Fruit fly (Drosophila melanogaster): Measurements from ENCODE around the gene CG10588.
A peak's percentile ranks its signal among the peaks of the same experiment; 100 is the strongest.

Gene CG10588

dm6 chr3L:20923030-20923591, 33.6 kb upstream of the CG10588 start (continued):
- TF ChIP-seq CG12942 (GFP tag; optimal IDR thresholded peaks at IDR 0.05) (no peak), CG7963 (GFP tag; IDR thresholded peaks at IDR 0.05; ENCODE audit: partially characterized antibody) (no peak), aop (GFP tag; IDR thresholded peaks at IDR 0.05) (no peak), CG11695 (GFP tag; IDR thresholded peaks at IDR 0.05) (peak; percentile 43; the same call in 1 of the 3 replicates), salm (tag; optimal IDR thresholded peaks at IDR 0.05) (no peak), lov (optimal IDR thresholded peaks at IDR 0.05) (no peak), lov (GFP tag; IDR thresholded peaks at IDR 0.05) (no peak), CG11456 (GFP tag; IDR thresholded peaks at IDR 0.05) (no peak), gt (GFP tag; IDR thresholded peaks at IDR 0.05) (no peak), CG31441 (GFP tag; IDR thresholded peaks at IDR 0.05) (peak; percentile 69), ato (GFP tag; IDR thresholded peaks at IDR 0.05; ENCODE audit: partially characterized antibody) (no peak), BEAF-32 (GFP tag; optimal IDR thresholded peaks at IDR 0.05) (no peak), CG3407 (GFP tag; optimal IDR thresholded peaks at IDR 0.05) (peak; percentile 42), unc-4 (GFP tag; IDR thresholded peaks at IDR 0.05; ENCODE audit: partially characterized antibody) (no peak), gem (tag; optimal IDR thresholded peaks at IDR 0.05) (peak; percentile 72), CG1647 (GFP tag; optimal IDR thresholded peaks at IDR 0.05) (peak; percentile 22), emc (GFP tag; optimal IDR thresholded peaks at IDR 0.05) (no peak), bsh (GFP tag; optimal IDR thresholded peaks at IDR 0.05) (peak; percentile 76 to 83), B-H2 (GFP tag; optimal IDR thresholded peaks at IDR 0.05) (no peak), dmrt99B (tag; optimal IDR thresholded peaks at IDR 0.05) (peak; percentile 53), stwl (tag; optimal IDR thresholded peaks at IDR 0.05) (peak; percentile 18), CG30431 (GFP tag; optimal IDR thresholded peaks at IDR 0.05) (peak; percentile 53), HmgD (GFP tag; optimal IDR thresholded peaks at IDR 0.05) (no peak), sens (GFP tag) (peak; percentile 93), crp (GFP tag; optimal IDR thresholded peaks at IDR 0.05) (no peak), CG17802 (tag; optimal IDR thresholded peaks at IDR 0.05) (no peak), CG7271 (tag; optimal IDR thresholded peaks at IDR 0.05) (no peak), CG4404 (GFP tag; IDR thresholded peaks at IDR 0.05) (peak; percentile 75), twi (tag; optimal IDR thresholded peaks at IDR 0.05) (no peak), vfl (GFP tag; optimal IDR thresholded peaks at IDR 0.05) (no peak), CG6765 (GFP tag; optimal IDR thresholded peaks at IDR 0.05) (no peak), CG16779 (GFP tag; IDR thresholded peaks at IDR 0.05) (no peak), Dp (GFP tag; optimal IDR thresholded peaks at IDR 0.05) (no peak), CG8281 (tag; optimal IDR thresholded peaks at IDR 0.05) (no peak), sr (GFP tag; IDR thresholded peaks at IDR 0.05) (no peak), Vsx1 (GFP tag; optimal IDR thresholded peaks at IDR 0.05) (no peak), CG17186 (GFP tag; optimal IDR thresholded peaks at IDR 0.05) (no peak), PHDP (tag; optimal IDR thresholded peaks at IDR 0.05) (peak; percentile 32), danr (GFP tag; IDR thresholded peaks at IDR 0.05) (no peak), Nf-YA (GFP tag; IDR thresholded peaks at IDR 0.05) (no peak), CG34376 (GFP tag; optimal IDR thresholded peaks at IDR 0.05) (no peak), CG6683 (GFP tag; optimal IDR thresholded peaks at IDR 0.05) (no peak), HHEX (GFP tag; optimal IDR thresholded peaks at IDR 0.05) (peak; percentile 8), CG10209 (GFP tag; optimal IDR thresholded peaks at IDR 0.05) (peak; percentile 55), phol (tag; optimal IDR thresholded peaks at IDR 0.05) (peak; percentile 63), Chrac-16 (GFP tag; optimal IDR thresholded peaks at IDR 0.05) (peak; percentile 61), CG4282 (GFP tag; optimal IDR thresholded peaks at IDR 0.05) (no peak), Blimp-1 (GFP tag; optimal IDR thresholded peaks at IDR 0.05) (peak; percentile 69), CG33213 (GFP tag; optimal IDR thresholded peaks at IDR 0.05) (peak; percentile 21), CG13424 (tag; optimal IDR thresholded peaks at IDR 0.05) (peak; percentile 29)

Measured in whole organism, embryonic.